Worm (Caenorhabditis elegans) whole organism, young adult: ENCODE results near the gene R151.1.

ENCODE experiments used
- B0336.3 ChIP-seq: fragments of 200-800 bp; sonication (Bioruptor generic); IDR thresholded peaks from 2 replicates; pipeline ENCODE4 v1.3.6; 2022; ENCODE audit warnings: missing genetic modification characterization, missing compliant biosample characterization
- C06A6.2 ChIP-seq: fragments of 200-800 bp; sonication (Bioruptor generic); conservative IDR thresholded peaks from 2 replicates; pipeline ENCODE4 v1.3.6; 2022; ENCODE audit warnings: missing genetic modification characterization, missing compliant biosample characterization
- D2030.7 ChIP-seq: fragments of 200-800 bp; sonication (Bioruptor generic); IDR thresholded peaks from 2 replicates; pipeline ENCODE4 v1.3.6; 2022; ENCODE audit warnings: missing genetic modification reagents, missing genetic modification characterization, missing compliant biosample characterization
- F10E7.11 ChIP-seq: sonication (generic microtip); optimal IDR thresholded peaks from 2 replicates; lab custom pipeline; 2017; ENCODE audit warnings: mild to moderate bottlenecking, missing genetic modification characterization, moderate library complexity, missing compliant biosample characterization
- F23B12.7 ChIP-seq: sonication (generic microtip); optimal IDR thresholded peaks from 2 replicates; lab custom pipeline; 2017; ENCODE audit warnings: missing genetic modification characterization, mild to moderate bottlenecking, missing compliant biosample characterization, antibody characterized with exemption, moderate library complexity; ENCODE audit not compliant: insufficient read depth
- F33H1.4 ChIP-seq: fragments of 200-800 bp; sonication (Bioruptor generic); IDR thresholded peaks from 2 replicates; pipeline ENCODE4 v1.3.6; 2022; ENCODE audit warnings: missing genetic modification reagents, missing genetic modification characterization, missing compliant biosample characterization
- F39B2.1 ChIP-seq: fragments of 200-800 bp; sonication (Bioruptor generic); IDR thresholded peaks from 2 replicates; pipeline ENCODE4 v1.3.6; 2022; ENCODE audit warnings: missing genetic modification reagents, missing genetic modification characterization, missing compliant biosample characterization
- F52B5.7 ChIP-seq: sonication (generic microtip); optimal IDR thresholded peaks from 2 replicates; lab custom pipeline; 2016; ENCODE audit warnings: mild to moderate bottlenecking, missing genetic modification characterization, missing compliant biosample characterization
- F55B11.4 ChIP-seq: sonication (generic microtip); optimal IDR thresholded peaks from 2 replicates; lab custom pipeline; 2016; ENCODE audit warnings: missing compliant biosample characterization, missing genetic modification characterization, borderline replicate concordance; ENCODE audit not compliant: insufficient read depth
- K12H6.12 ChIP-seq: fragments of 200-800 bp; sonication (Bioruptor generic); optimal IDR thresholded peaks from 2 replicates; lab custom pipeline; 2018; ENCODE audit warnings: mild to moderate bottlenecking, missing genetic modification characterization, missing compliant biosample characterization
- Y53G8AR.9 ChIP-seq: fragments of 200-800 bp; sonication (Bioruptor generic); conservative IDR thresholded peaks from 2 replicates; pipeline ENCODE4 v1.3.6; 2022; ENCODE audit warnings: missing genetic modification reagents, missing genetic modification characterization, missing compliant biosample characterization
- Y56A3A.18 ChIP-seq: fragments of 200-800 bp; sonication (Bioruptor generic); IDR thresholded peaks from 2 replicates; pipeline ENCODE4 v1.3.6; 2022; ENCODE audit warnings: missing genetic modification reagents, missing genetic modification characterization, missing compliant biosample characterization
- Y67H2A.10 ChIP-seq: fragments of 200-800 bp; sonication (Bioruptor generic); conservative IDR thresholded peaks from 2 replicates; pipeline ENCODE4 v1.3.6; 2022; ENCODE audit warnings: missing genetic modification reagents, missing genetic modification characterization, missing compliant biosample characterization
- Y95B8A.8 ChIP-seq: fragments of 200-800 bp; sonication (Bioruptor generic); IDR thresholded peaks from 2 replicates; pipeline ENCODE4 v1.3.6; 2022; ENCODE audit warnings: missing genetic modification reagents, missing genetic modification characterization, missing compliant biosample characterization
- ama-1 ChIP-seq, 3 experiments: fragments of 150-350 bp in 1 of 3; sonication (generic microtip) in 2 of 3; optimal IDR thresholded peaks; 2 replicates each; lab custom pipeline; 2014 to 2018; ENCODE audit warnings: missing biosample characterization in 2 of 3, missing genetic modification characterization in 2 of 3, missing genetic modification reagents in 2 of 3
- aptf-3 ChIP-seq: fragments of 200-800 bp; sonication (Bioruptor generic); IDR thresholded peaks from 2 replicates; pipeline ENCODE4 v1.3.6; 2022; ENCODE audit warnings: missing genetic modification characterization, missing compliant biosample characterization
- athp-1 ChIP-seq: sonication (generic microtip); optimal IDR thresholded peaks from 2 replicates; lab custom pipeline; 2017; ENCODE audit warnings: mild to moderate bottlenecking, missing genetic modification characterization, missing compliant biosample characterization
- ccch-3 ChIP-seq: fragments of 200-800 bp; sonication (Bioruptor generic); optimal IDR thresholded peaks from 2 replicates; lab custom pipeline; 2018; ENCODE audit warnings: mild to moderate bottlenecking, missing genetic modification characterization, missing compliant biosample characterization
- cebp-1 ChIP-seq, 2 experiments: fragments of 200-800 bp in 1 of 2; sonication (Bioruptor generic) in 1 of 2; sonication (generic microtip) in 1 of 2; IDR thresholded peaks in 1 of 2; optimal IDR thresholded peaks in 1 of 2; 2 replicates each; pipeline versions ENCODE4 v1.3.6 to Lab custom; 2017 to 2022; ENCODE audit warnings: missing compliant biosample characterization in 2 of 2, missing genetic modification characterization in 2 of 2, mild to moderate bottlenecking in 1 of 2, missing genetic modification reagents in 1 of 2, moderate library complexity in 1 of 2
- die-1 ChIP-seq: sonication (generic microtip); optimal IDR thresholded peaks from 2 replicates; lab custom pipeline; 2016; ENCODE audit warnings: missing genotype, mild to moderate bottlenecking, missing genetic modification characterization, missing compliant biosample characterization
- dpl-1 ChIP-seq: fragments of 150-350 bp; optimal IDR thresholded peaks from 2 replicates; lab custom pipeline; 2014; ENCODE audit warnings: missing biosample characterization, missing genetic modification reagents, missing genetic modification characterization
- egl-18 ChIP-seq: fragments of 200-800 bp; sonication (Bioruptor generic); IDR thresholded peaks from 2 replicates; pipeline ENCODE4 v1.3.6; 2022; ENCODE audit warnings: missing genetic modification reagents, missing genetic modification characterization, missing compliant biosample characterization
- ekl-4 ChIP-seq: fragments of 200-800 bp; sonication (Bioruptor generic); IDR thresholded peaks from 2 replicates; pipeline ENCODE4 v1.3.6; 2022; ENCODE audit warnings: missing genetic modification reagents, missing genetic modification characterization, missing compliant biosample characterization
- hmg-1.2 ChIP-seq: fragments of 200-800 bp; sonication (Bioruptor generic); IDR thresholded peaks from 2 replicates; pipeline ENCODE4 v1.3.6; 2022; ENCODE audit warnings: missing genetic modification reagents, missing genetic modification characterization, missing compliant biosample characterization
- hrde-1 ChIP-seq: sonication (generic microtip); optimal IDR thresholded peaks from 2 replicates; lab custom pipeline; 2016; ENCODE audit warnings: missing genetic modification characterization, mild to moderate bottlenecking, missing compliant biosample characterization, moderate library complexity, missing genotype, missing genetic modification reagents, borderline replicate concordance
- hsf-1 ChIP-seq: fragments of 200-800 bp; sonication (Bioruptor generic); IDR thresholded peaks from 2 replicates; pipeline ENCODE4 v1.3.6; 2022; ENCODE audit warnings: missing genetic modification reagents, missing genetic modification characterization, missing compliant biosample characterization
- lin-40 ChIP-seq: sonication (generic microtip); optimal IDR thresholded peaks from 2 replicates; lab custom pipeline; 2016; ENCODE audit warnings: missing genetic modification characterization, mild to moderate bottlenecking, missing compliant biosample characterization, missing genotype, missing genetic modification reagents
- lin-54 ChIP-seq: fragments of 200-800 bp; sonication (Bioruptor generic); optimal IDR thresholded peaks from 2 replicates; lab custom pipeline; 2018; ENCODE audit warnings: mild to moderate bottlenecking, missing genetic modification characterization, missing compliant biosample characterization
- lsl-1 ChIP-seq: fragments of 200-800 bp; sonication (Bioruptor generic); optimal IDR thresholded peaks from 2 replicates; lab custom pipeline; 2018; ENCODE audit warnings: mild to moderate bottlenecking, missing genetic modification characterization, moderate library complexity, missing compliant biosample characterization
- madf-3 ChIP-seq: fragments of 200-800 bp; sonication (Bioruptor generic); IDR thresholded peaks from 2 replicates; pipeline ENCODE4 v1.3.6; 2022; ENCODE audit warnings: missing genetic modification reagents, missing genetic modification characterization, missing compliant biosample characterization
- madf-6 ChIP-seq: fragments of 200-800 bp; sonication (Bioruptor generic); IDR thresholded peaks from 2 replicates; pipeline ENCODE4 v1.3.6; 2022; ENCODE audit warnings: missing genetic modification reagents, missing genetic modification characterization, missing compliant biosample characterization
- mcd-1 ChIP-seq: fragments of 200-800 bp; sonication (Bioruptor generic); IDR thresholded peaks from 2 replicates; pipeline ENCODE4 v1.3.6; 2022; ENCODE audit warnings: missing genetic modification reagents, missing genetic modification characterization, missing compliant biosample characterization
- nfya-1 ChIP-seq: sonication (generic microtip); optimal IDR thresholded peaks from 2 replicates; lab custom pipeline; 2017; ENCODE audit warnings: antibody characterized with exemption, missing compliant biosample characterization, missing genetic modification characterization, borderline replicate concordance; ENCODE audit not compliant: insufficient read depth
- nfya-2 ChIP-seq: fragments of 200-800 bp; sonication (Bioruptor generic); IDR thresholded peaks from 2 replicates; pipeline ENCODE4 v1.3.6; 2022; ENCODE audit warnings: missing genetic modification reagents, missing genetic modification characterization, missing compliant biosample characterization
- pbrm-1 ChIP-seq: fragments of 200-800 bp; sonication (Bioruptor generic); IDR thresholded peaks from 2 replicates; pipeline ENCODE4 v1.3.6; 2022; ENCODE audit warnings: missing genetic modification reagents, missing genetic modification characterization, missing compliant biosample characterization
- snpc-1.3 ChIP-seq: sonication (generic microtip); optimal IDR thresholded peaks from 2 replicates; lab custom pipeline; 2017; ENCODE audit warnings: missing genetic modification characterization, mild to moderate bottlenecking, missing compliant biosample characterization, antibody characterized with exemption, moderate library complexity, missing genotype, missing genetic modification reagents; ENCODE audit not compliant: insufficient read depth
- snpc-3.4 ChIP-seq: sonication (generic microtip); optimal IDR thresholded peaks from 2 replicates; lab custom pipeline; 2017; ENCODE audit warnings: missing genetic modification characterization, mild to moderate bottlenecking, missing compliant biosample characterization, antibody characterized with exemption, moderate library complexity, missing genotype, missing genetic modification reagents
- snpc-4 ChIP-seq, 5 experiments: fragments of 150-350 bp in 1 of 5; sonication (generic microtip) in 4 of 5; optimal IDR thresholded peaks; 2 replicates each; lab custom pipeline; 2014 to 2018; ENCODE audit warnings: missing genetic modification characterization in 5 of 5, missing biosample characterization in 3 of 5, antibody characterized with exemption in 2 of 5, mild to moderate bottlenecking in 2 of 5, missing compliant biosample characterization in 2 of 5, missing genotype in 2 of 5, moderate library complexity in 2 of 5, missing genetic modification reagents in 1 of 5
- somi-1 ChIP-seq: fragments of 200-800 bp; sonication (Bioruptor generic); optimal IDR thresholded peaks from 2 replicates; lab custom pipeline; 2018; ENCODE audit warnings: mild to moderate bottlenecking, missing genetic modification characterization, missing compliant biosample characterization
- sptf-2 ChIP-seq: fragments of 200-800 bp; sonication (Bioruptor generic); optimal IDR thresholded peaks from 2 replicates; lab custom pipeline; 2018; ENCODE audit warnings: mild to moderate bottlenecking, missing genetic modification characterization, missing compliant biosample characterization
- tbp1 ChIP-seq: fragments of 200-800 bp; sonication (Bioruptor generic); optimal IDR thresholded peaks from 2 replicates; lab custom pipeline; 2018; ENCODE audit warnings: mild to moderate bottlenecking, missing genetic modification characterization, missing compliant biosample characterization
- tlf-1 ChIP-seq: fragments of 200-800 bp; sonication (Bioruptor generic); optimal IDR thresholded peaks from 2 replicates; lab custom pipeline; 2018; ENCODE audit warnings: mild to moderate bottlenecking, missing genetic modification characterization, missing compliant biosample characterization
- ztf-18 ChIP-seq: sonication (generic microtip); optimal IDR thresholded peaks from 2 replicates; lab custom pipeline; 2016; ENCODE audit warnings: missing genotype, mild to moderate bottlenecking, missing genetic modification characterization, missing compliant biosample characterization

The R151.1 gene

DNA sequence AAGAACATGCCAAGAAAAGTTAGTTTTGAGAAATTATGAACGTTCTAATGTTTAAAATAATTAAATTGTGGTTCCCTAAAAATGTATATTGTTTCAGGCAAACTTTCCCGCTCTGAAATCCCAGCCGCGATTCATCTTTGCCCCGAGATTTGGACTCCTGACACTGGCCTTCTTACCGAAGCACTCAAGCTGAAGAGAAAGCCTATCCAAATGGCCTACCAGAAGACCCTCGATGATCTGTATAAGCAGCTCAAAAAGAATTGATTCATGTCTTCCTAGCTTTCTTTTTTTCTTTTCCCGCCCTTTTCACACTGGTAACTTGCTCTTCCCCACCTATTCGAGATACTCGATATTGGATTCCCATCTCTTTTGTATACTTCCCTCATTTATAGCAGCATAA is 46.2 kb upstream of the R151.1 start:
- no peak for TF ChIP-seq nfya-1
- TF ChIP-seq egl-18 (GFP tag; lab: Robert Waterston, UW) = no peak
- no peak for TF ChIP-seq sptf-2 (GFP tag; lab: Kevin White, UChicago)
- no peak for TF ChIP-seq nfya-2
- no peak for TF ChIP-seq madf-3 (GFP tag; lab: Robert Waterston, UW)
- TF ChIP-seq ccch-3 (GFP tag; lab: Kevin White, UChicago) = no peak
- TF ChIP-seq F55B11.4 (tag; lab: Kevin White, UChicago) = no peak
- no peak for TF ChIP-seq ama-1 (optimal IDR thresholded peaks at IDR 0.05; lab: Kevin White, UChicago)
- TF ChIP-seq ama-1 (GFP tag; optimal IDR thresholded peaks at IDR 0.05; lab: Kevin White, UChicago) = no peak
- no peak for TF ChIP-seq hrde-1 (tag; lab: Kevin White, UChicago)
- no peak for TF ChIP-seq K12H6.12 (tag; lab: Kevin White, UChicago)

DNA sequence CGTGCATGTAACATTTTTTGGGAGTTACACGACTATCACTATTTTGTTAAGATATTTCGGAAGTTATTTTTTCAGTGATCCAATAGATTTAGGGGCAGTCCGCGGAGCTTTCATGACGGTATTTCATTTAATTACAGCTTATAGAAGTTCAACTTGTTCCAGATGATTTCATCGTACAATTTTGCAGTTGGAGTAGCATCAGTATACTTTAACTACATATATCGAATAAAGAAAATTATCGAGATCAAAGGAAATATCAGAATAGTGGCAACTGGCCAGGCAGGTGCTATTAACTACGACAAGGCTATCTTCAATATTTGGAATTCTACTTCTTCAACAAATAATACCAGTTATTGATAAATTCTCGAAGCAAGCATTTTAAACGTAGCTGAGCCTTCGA is 37.8 kb upstream of the R151.1 start:
- no peak for TF ChIP-seq F10E7.11
- TF ChIP-seq F52B5.7 (tag; lab: Kevin White, UChicago) = peak; percentile 8
- peak; percentile 35 for TF ChIP-seq tbp1 (GFP tag; lab: Kevin White, UChicago)
- TF ChIP-seq C06A6.2 (GFP tag; lab: Robert Waterston, UW) = no peak
- peak; percentile 65; the same call in 1 of the 2 replicates for TF ChIP-seq hsf-1 (GFP tag; lab: Robert Waterston, UW)
- no peak for TF ChIP-seq dpl-1
- no peak for TF ChIP-seq somi-1
- TF ChIP-seq madf-6 (GFP tag; lab: Robert Waterston, UW) = peak; percentile 72
- TF ChIP-seq aptf-3 = 0 out of 2 replicates have a peak, but pooled peaks have one; percentile 10
- TF ChIP-seq nfya-2 = 0 out of 2 replicates have a peak, but pooled peaks have one; percentile 54
- TF ChIP-seq snpc-4 (GFP tag; optimal IDR thresholded peaks at IDR 0.05; lab: Kevin White, UChicago) = no peak
- TF ChIP-seq snpc-4 (tag; optimal IDR thresholded peaks at IDR 0.05; lab: Kevin White, UChicago) = peak in 1 of 4 experiments; percentile 26
- TF ChIP-seq hmg-1.2 (GFP tag; lab: Robert Waterston, UW) = peak; percentile 11; the same call in 1 of the 2 replicates
- peak; percentile 54; the same call in 1 of the 2 replicates for TF ChIP-seq Y95B8A.8 (GFP tag; lab: Robert Waterston, UW)
- peak; percentile 3 for TF ChIP-seq snpc-3.4 (tag; lab: Kevin White, UChicago)
- peak; percentile 66 for TF ChIP-seq tlf-1 (GFP tag; lab: Kevin White, UChicago)
- peak; percentile 59; the same call in 1 of the 2 replicates for TF ChIP-seq F39B2.1 (GFP tag; lab: Robert Waterston, UW)
- TF ChIP-seq pbrm-1 (GFP tag; lab: Robert Waterston, UW) = peak; percentile 51; the same call in 1 of the 2 replicates
- no peak for TF ChIP-seq Y67H2A.10 (GFP tag; lab: Robert Waterston, UW)
- no peak for TF ChIP-seq F23B12.7
- TF ChIP-seq ztf-18 (tag; lab: Kevin White, UChicago) = peak; percentile 32
- TF ChIP-seq Y53G8AR.9 (GFP tag; lab: Robert Waterston, UW) = 0 out of 2 replicates have a peak, but pooled peaks have one; percentile 53
- TF ChIP-seq lsl-1 (GFP tag; lab: Kevin White, UChicago) = peak; percentile 29
- TF ChIP-seq D2030.7 (GFP tag; lab: Robert Waterston, UW) = 0 out of 2 replicates have a peak, but pooled peaks have one; percentile 36
- peak; percentile 3 for TF ChIP-seq die-1
- TF ChIP-seq snpc-1.3 (tag; lab: Kevin White, UChicago) = peak; percentile 11
- peak; percentile 45; the same call in 1 of the 2 replicates for TF ChIP-seq Y56A3A.18
- TF ChIP-seq cebp-1 (GFP tag; IDR thresholded peaks at IDR 0.05; lab: Robert Waterston, UW) = no peak
- TF ChIP-seq cebp-1 (tag; optimal IDR thresholded peaks at IDR 0.05; lab: Kevin White, UChicago) = peak; percentile 54
- peak; percentile 49 for TF ChIP-seq F33H1.4 (GFP tag; lab: Robert Waterston, UW)
- peak; percentile 46; the same call in 1 of the 2 replicates for TF ChIP-seq madf-3 (GFP tag; lab: Robert Waterston, UW)
- peak; percentile 41; the same call in 1 of the 2 replicates for TF ChIP-seq mcd-1 (GFP tag; lab: Robert Waterston, UW)
- TF ChIP-seq athp-1 (tag; lab: Kevin White, UChicago) = peak; percentile 71
- peak; percentile 82 for TF ChIP-seq B0336.3 (GFP tag; lab: Robert Waterston, UW)
- TF ChIP-seq lin-40 (tag; lab: Kevin White, UChicago) = no peak
- TF ChIP-seq ekl-4 (GFP tag; lab: Robert Waterston, UW) = peak; percentile 86
- TF ChIP-seq lin-54 (GFP tag; lab: Kevin White, UChicago) = peak; percentile 57
